Fruit fly (Drosophila melanogaster) whole organism, embryonic: ENCODE data around the gene RpS30.

ENCODE experiments used
- Awh ChIP-seq: fragments of 200-800 bp; sonication (Bioruptor generic); IDR thresholded peaks from 2 replicates; pipeline ENCODE4, ENCODE4 v1.3.6; 2022; ENCODE audit warnings: missing biosample characterization, missing genetic modification characterization
- B-H2 ChIP-seq: fragments of 200-800 bp; sonication (Bioruptor generic); optimal IDR thresholded peaks from 2 replicates; lab custom pipeline; 2018; ENCODE audit warnings: missing biosample characterization, mild to moderate bottlenecking, missing genetic modification characterization
- C15 ChIP-seq: fragments of 200-800 bp; sonication (Bioruptor generic); IDR thresholded peaks from 3 replicates; pipeline ENCODE4 v1.3.6; 2022; ENCODE audit warnings: missing biosample characterization, missing genetic modification characterization
- CG11398 ChIP-seq: fragments of 200-800 bp; sonication (Bioruptor generic); optimal IDR thresholded peaks from 2 replicates; lab custom pipeline; 2016; ENCODE audit warnings: missing biosample characterization, missing genetic modification characterization
- CG11456 ChIP-seq: fragments of 200-800 bp; sonication (Bioruptor generic); IDR thresholded peaks from 3 replicates; pipeline ENCODE4 v1.3.6; 2022; ENCODE audit warnings: missing biosample characterization, missing genetic modification characterization
- CG11504 ChIP-seq: fragments of 200-800 bp; sonication (Bioruptor generic); optimal IDR thresholded peaks from 3 replicates; lab custom pipeline; 2019; ENCODE audit warnings: missing biosample characterization, mild to moderate bottlenecking, missing genetic modification characterization, moderate library complexity
- CG11695 ChIP-seq: fragments of 200-800 bp; sonication (Bioruptor generic); IDR thresholded peaks from 3 replicates; pipeline ENCODE4 v1.3.6; 2022; ENCODE audit warnings: missing biosample characterization, missing genetic modification characterization
- CG14965 ChIP-seq: fragments of 200-800 bp; sonication (Bioruptor generic); optimal IDR thresholded peaks from 2 replicates; lab custom pipeline; 2016; ENCODE audit warnings: missing biosample characterization, missing genetic modification characterization, borderline replicate concordance
- CG3281 ChIP-seq: fragments of 200-800 bp; sonication (Bioruptor generic); optimal IDR thresholded peaks from 3 replicates; lab custom pipeline; 2017; ENCODE audit warnings: missing biosample characterization, mild to moderate bottlenecking, missing genetic modification characterization
- CG4328 ChIP-seq: fragments of 200-800 bp; sonication (Bioruptor generic); optimal IDR thresholded peaks from 3 replicates; lab custom pipeline; 2017; ENCODE audit warnings: missing biosample characterization, missing genetic modification reagents, missing genetic modification characterization
- CG4360 ChIP-seq: fragments of 200-800 bp; sonication (Bioruptor generic); IDR thresholded peaks from 2 replicates; pipeline ENCODE4 v1.3.6; 2022; ENCODE audit warnings: missing biosample characterization, missing genetic modification characterization
- CG6689 ChIP-seq: fragments of 200-800 bp; sonication (Bioruptor generic); IDR thresholded peaks from 2 replicates; pipeline ENCODE4 v1.3.6; 2022; ENCODE audit warnings: missing biosample characterization, missing genetic modification characterization
- CG7271 ChIP-seq: fragments of 200-800 bp; sonication (Bioruptor generic); optimal IDR thresholded peaks from 2 replicates; lab custom pipeline; 2018; ENCODE audit warnings: missing biosample characterization, mild to moderate bottlenecking, missing genetic modification characterization, moderate library complexity
- CG7839 ChIP-seq: fragments of 200-800 bp; sonication (Bioruptor generic); optimal IDR thresholded peaks from 3 replicates; lab custom pipeline; 2018; ENCODE audit warnings: missing biosample characterization, mild to moderate bottlenecking, missing genetic modification characterization, moderate library complexity
- CG7963 ChIP-seq: fragments of 200-800 bp; sonication (Bioruptor generic); IDR thresholded peaks from 3 replicates; pipeline ENCODE4 v1.3.6; 2022; ENCODE audit warnings: missing biosample characterization, missing genetic modification characterization; ENCODE audit not compliant: partially characterized antibody
- CG7987 ChIP-seq: fragments of 200-800 bp; sonication (Bioruptor generic); optimal IDR thresholded peaks from 2 replicates; lab custom pipeline; 2018; ENCODE audit warnings: missing biosample characterization, mild to moderate bottlenecking, missing genetic modification characterization, moderate library complexity
- CG9797 ChIP-seq: fragments of 200-800 bp; sonication (Bioruptor generic); optimal IDR thresholded peaks from 3 replicates; lab custom pipeline; 2018; ENCODE audit warnings: missing biosample characterization, mild to moderate bottlenecking, missing genetic modification characterization
- Dek ChIP-seq: fragments of 200-800 bp; sonication (Bioruptor generic); optimal IDR thresholded peaks from 3 replicates; lab custom pipeline; 2019; ENCODE audit warnings: missing biosample characterization, mild to moderate bottlenecking, missing genetic modification characterization, moderate library complexity
- Drgx ChIP-seq: fragments of 200-800 bp; sonication (Bioruptor generic); IDR thresholded peaks from 2 replicates; pipeline ENCODE4 v1.3.6; 2022; ENCODE audit warnings: missing biosample characterization, missing genetic modification characterization
- HHEX ChIP-seq: fragments of 200-800 bp; sonication (Bioruptor generic); optimal IDR thresholded peaks from 3 replicates; lab custom pipeline; 2017; ENCODE audit warnings: missing biosample characterization, mild to moderate bottlenecking, missing genetic modification characterization, missing genetic modification reagents
- HmgD ChIP-seq: fragments of 200-800 bp; sonication (Bioruptor generic); optimal IDR thresholded peaks from 3 replicates; lab custom pipeline; 2016; ENCODE audit warnings: missing biosample characterization, missing genetic modification characterization
- HmgZ ChIP-seq: fragments of 200-800 bp; sonication (Bioruptor generic); optimal IDR thresholded peaks from 2 replicates; lab custom pipeline; 2018; ENCODE audit warnings: missing biosample characterization, mild to moderate bottlenecking, missing genetic modification characterization
- Hsf ChIP-seq: fragments of 200-800 bp; sonication (Bioruptor generic); optimal IDR thresholded peaks from 3 replicates; lab custom pipeline; 2016; ENCODE audit warnings: missing biosample characterization, missing genetic modification characterization
- Jarid2 ChIP-seq: fragments of 200-800 bp; sonication (Bioruptor generic); optimal IDR thresholded peaks from 3 replicates; lab custom pipeline; 2017; ENCODE audit warnings: mild to moderate bottlenecking, missing biosample characterization, missing genetic modification reagents, missing genetic modification characterization
- Lpt ChIP-seq: fragments of >200 bp; optimal IDR thresholded peaks from 2 replicates; lab custom pipeline; 2018; ENCODE audit warnings: missing biosample characterization, missing genetic modification characterization
- NC2β ChIP-seq: fragments of 200-800 bp; sonication (Bioruptor generic); optimal IDR thresholded peaks from 2 replicates; lab custom pipeline; 2016; ENCODE audit warnings: missing biosample characterization, missing genetic modification characterization
- Nf-YB ChIP-seq: fragments of 200-800 bp; sonication (Bioruptor generic); optimal IDR thresholded peaks from 3 replicates; lab custom pipeline; 2019; ENCODE audit warnings: missing biosample characterization, mild to moderate bottlenecking, missing genetic modification characterization, moderate library complexity
- Pdp1 ChIP-seq, 2 experiments: fragments of 200-800 bp; sonication (Bioruptor generic); optimal IDR thresholded peaks; 3 replicates each; lab custom pipeline; 2016; ENCODE audit warnings: missing biosample characterization in 2 of 2, missing genetic modification characterization in 2 of 2, mild to moderate bottlenecking in 1 of 2, moderate library complexity in 1 of 2
- Poxn ChIP-seq: fragments of 200-800 bp; sonication (Bioruptor generic); IDR thresholded peaks from 2 replicates; pipeline ENCODE4 v1.3.6; 2022; ENCODE audit warnings: missing biosample characterization, missing genetic modification characterization
- Xrp1 ChIP-seq: fragments of 200-800 bp; sonication (Bioruptor generic); IDR thresholded peaks from 2 replicates; pipeline ENCODE4 v1.3.6; 2022; ENCODE audit warnings: missing biosample characterization, missing genetic modification characterization
- bbx ChIP-seq: fragments of 200-800 bp; sonication (Bioruptor generic); IDR thresholded peaks from 2 replicates; pipeline ENCODE4 v1.3.6; 2022; ENCODE audit warnings: missing biosample characterization, missing genetic modification characterization; ENCODE audit not compliant: partially characterized antibody
- caup ChIP-seq: fragments of 200-800 bp; sonication (Bioruptor generic); optimal IDR thresholded peaks from 3 replicates; lab custom pipeline; 2017; ENCODE audit warnings: missing biosample characterization, mild to moderate bottlenecking, missing genetic modification characterization, moderate library complexity; ENCODE audit not compliant: severe bottlenecking
- chn ChIP-seq: fragments of 200-800 bp; sonication (Bioruptor generic); optimal IDR thresholded peaks from 2 replicates; lab custom pipeline; 2016; ENCODE audit warnings: missing biosample characterization, missing genetic modification characterization
- dm ChIP-seq: fragments of 200-800 bp; sonication (Bioruptor generic); optimal IDR thresholded peaks from 3 replicates; lab custom pipeline; 2016; ENCODE audit warnings: missing biosample characterization, missing genetic modification characterization
- gfzf ChIP-seq: fragments of 200-800 bp; sonication (Bioruptor generic); optimal IDR thresholded peaks from 2 replicates; lab custom pipeline; 2016; ENCODE audit warnings: missing biosample characterization, mild to moderate bottlenecking, missing genetic modification characterization, moderate library complexity
- gsb-n ChIP-seq: fragments of 200-800 bp; sonication (Bioruptor generic); optimal IDR thresholded peaks from 3 replicates; lab custom pipeline; 2018; ENCODE audit warnings: missing biosample characterization, mild to moderate bottlenecking, missing genetic modification characterization
- h ChIP-seq: fragments of >200 bp; optimal IDR thresholded peaks from 2 replicates; lab custom pipeline; 2017
- her ChIP-seq: fragments of 200-800 bp; sonication (Bioruptor generic); optimal IDR thresholded peaks from 2 replicates; lab custom pipeline; 2016; ENCODE audit warnings: missing biosample characterization, missing genetic modification characterization
- kni ChIP-seq: fragments of 200-800 bp; sonication (Bioruptor generic); optimal IDR thresholded peaks from 3 replicates; lab custom pipeline; 2017; ENCODE audit warnings: mild to moderate bottlenecking, missing biosample characterization, missing genetic modification reagents, missing genetic modification characterization
- oc ChIP-seq: fragments of 200-800 bp; sonication (Bioruptor generic); optimal IDR thresholded peaks from 2 replicates; lab custom pipeline; 2018; ENCODE audit warnings: missing biosample characterization, mild to moderate bottlenecking, missing genetic modification characterization, moderate library complexity
- odd ChIP-seq: fragments of 200-800 bp; sonication (Bioruptor generic); optimal IDR thresholded peaks from 2 replicates; lab custom pipeline; 2017; ENCODE audit warnings: missing biosample characterization, mild to moderate bottlenecking, missing genetic modification characterization
- pnt ChIP-seq: fragments of 200-800 bp; sonication (Bioruptor generic); optimal IDR thresholded peaks from 3 replicates; lab custom pipeline; 2016; ENCODE audit warnings: missing biosample characterization, missing genetic modification characterization
- row ChIP-seq: fragments of 200-800 bp; sonication (Bioruptor generic); IDR thresholded peaks from 3 replicates; pipeline ENCODE4 v1.3.6; 2022; ENCODE audit warnings: missing biosample characterization, missing genetic modification characterization
- sens ChIP-seq: fragments of 200-800 bp; sonication (Bioruptor generic); peaks from one replicate; lab custom pipeline; 2016; ENCODE audit warnings: missing biosample characterization, missing genetic modification characterization
- sr ChIP-seq: fragments of 200-800 bp; sonication (Bioruptor generic); IDR thresholded peaks from 3 replicates; pipeline ENCODE4 v1.3.6; 2022; ENCODE audit warnings: missing biosample characterization, missing genetic modification characterization
- stwl ChIP-seq: fragments of 200-800 bp; sonication (Bioruptor generic); optimal IDR thresholded peaks from 3 replicates; lab custom pipeline; 2018; ENCODE audit warnings: missing biosample characterization, mild to moderate bottlenecking, missing genetic modification characterization, moderate library complexity
- tap ChIP-seq: fragments of 200-800 bp; optimal IDR thresholded peaks from 3 replicates; lab custom pipeline; 2019; ENCODE audit warnings: missing biosample characterization, mild to moderate bottlenecking, missing genetic modification characterization, moderate library complexity
- ttk ChIP-seq: fragments of 200-800 bp; sonication (Bioruptor generic); IDR thresholded peaks from 2 replicates; pipeline ENCODE4 v2.1.2; 2022; ENCODE audit warnings: missing biosample characterization, missing genetic modification characterization

The RpS30 gene

dm6 chr3R:20834770-20835183 is 15.5 kb upstream of the RpS30 start (continued):
- TF ChIP-seq HmgZ (tag; lab: Kevin White, UChicago) (peak; percentile 55), tap (tag; lab: Kevin White, UChicago) (peak; percentile 8), oc (peak; percentile 39), CG7839 (tag; lab: Kevin White, UChicago) (peak; percentile 26), caup (GFP tag; lab: Kevin White, UChicago) (peak; percentile 69), Pdp1 (GFP tag; optimal IDR thresholded peaks at IDR 0.05; lab: Kevin White, UChicago) (peak; percentile 11 to 68), CG4328 (GFP tag; lab: Kevin White, UChicago) (peak; percentile 2), CG4360 (GFP tag; lab: Robert Waterston, UW) (no peak), sr (GFP tag; lab: Robert Waterston, UW) (0 out of 3 replicates have a peak, but pooled peaks have one; percentile 5), ttk (no peak), h (lab: Kevin White, UChicago) (no peak), dm (GFP tag; lab: Kevin White, UChicago) (no peak), CG3281 (GFP tag; lab: Kevin White, UChicago) (peak; percentile 66), gfzf (no peak), stwl (tag; lab: Kevin White, UChicago) (no peak)
- TF ChIP-seq, all 482 proteins: peak for 151

dm6 chr3R:20835531-20835930 is 14.8 kb upstream of the RpS30 start:
- TF ChIP-seq Drgx (GFP tag; lab: Robert Waterston, UW) (0 out of 2 replicates have a peak, but pooled peaks have one; percentile 8), CG11695 (peak; percentile 11; the same call in 1 of the 3 replicates), CG9797 (GFP tag; lab: Kevin White, UChicago) (no peak), row (GFP tag; lab: Robert Waterston, UW) (0 out of 3 replicates have a peak, but pooled peaks have one; percentile 11), sens (GFP tag; lab: Kevin White, UChicago) (peak; percentile 27), Awh (0 out of 2 replicates have a peak, but pooled peaks have one; percentile 12), gsb-n (no peak)

dm6 chr3R:20836257-20836856 is 14.0 kb upstream of the RpS30 start:
- TF ChIP-seq Poxn (GFP tag; lab: Robert Waterston, UW): no peak
- no peak for TF ChIP-seq her (GFP tag; lab: Kevin White, UChicago)
- TF ChIP-seq odd: peak; percentile 1
- TF ChIP-seq Hsf (GFP tag; lab: Kevin White, UChicago): no peak
- TF ChIP-seq C15: no peak
- TF ChIP-seq CG7271: no peak
- TF ChIP-seq Jarid2 (GFP tag; lab: Kevin White, UChicago): no peak
- TF ChIP-seq CG7963 (GFP tag; lab: Robert Waterston, UW): no peak
- no peak for TF ChIP-seq CG14965 (GFP tag; lab: Kevin White, UChicago)
- no peak for TF ChIP-seq NC2β (GFP tag; lab: Kevin White, UChicago)
- TF ChIP-seq HHEX: peak; percentile 22
- TF ChIP-seq CG11398 (GFP tag; lab: Kevin White, UChicago): no peak
- TF ChIP-seq CG11504: peak; percentile 38
- no peak for TF ChIP-seq B-H2 (GFP tag; lab: Kevin White, UChicago)
- no peak for TF ChIP-seq CG6689 (GFP tag; lab: Robert Waterston, UW)
- no peak for TF ChIP-seq bbx (GFP tag; lab: Robert Waterston, UW)
- TF ChIP-seq CG11456 (GFP tag; lab: Robert Waterston, UW): no peak
- no peak for TF ChIP-seq HmgD (GFP tag; lab: Kevin White, UChicago)
- no peak for TF ChIP-seq CG7987
- no peak for TF ChIP-seq pnt (GFP tag; lab: Kevin White, UChicago)
- no peak for TF ChIP-seq Dek (tag; lab: Kevin White, UChicago)
- TF ChIP-seq Nf-YB (GFP tag; lab: Kevin White, UChicago): no peak
- no peak for TF ChIP-seq kni
- no peak for TF ChIP-seq Xrp1 (GFP tag; lab: Robert Waterston, UW)
- no peak for TF ChIP-seq chn (GFP tag; lab: Kevin White, UChicago)
- no peak for TF ChIP-seq Lpt (GFP tag; lab: Kevin White, UChicago)
